Worm (Caenorhabditis elegans) whole organism, mixed stage, embryonic: ENCODE results near the gene T10D4.19.
"Not testable (repeated sequence)": the region's sequence is repeated elsewhere in the genome, so short reads cannot be mapped to it uniquely, and the experiment has no call there.

Source experiments
- M03D4.4 ChIP-seq: sonication (generic microtip); optimal IDR thresholded peaks from 2 replicates; lab custom pipeline; 2017; ENCODE audit warnings: mild to moderate bottlenecking, missing genetic modification characterization, missing compliant biosample characterization
- bed-3 ChIP-seq: fragments of 200-800 bp; sonication (Bioruptor generic); optimal IDR thresholded peaks from 3 replicates; lab custom pipeline; 2018; ENCODE audit warnings: mild to moderate bottlenecking, missing genetic modification characterization, moderate library complexity, missing compliant biosample characterization
- blmp-1 ChIP-seq: fragments of 150-350 bp; optimal IDR thresholded peaks from 2 replicates; lab custom pipeline; 2014; ENCODE audit warnings: missing biosample characterization, missing genetic modification characterization
- ceh-39 ChIP-seq: fragments of 150-350 bp; optimal IDR thresholded peaks from 2 replicates; lab custom pipeline; 2014; ENCODE audit warnings: missing biosample characterization, missing genetic modification characterization
- ceh-43 ChIP-seq: fragments of 200-800 bp; sonication (Bioruptor generic); optimal IDR thresholded peaks from 2 replicates; lab custom pipeline; 2018; ENCODE audit warnings: mild to moderate bottlenecking, missing genetic modification characterization, moderate library complexity, missing compliant biosample characterization
- cnd-1 ChIP-seq: fragments of 200-800 bp; sonication (Bioruptor generic); optimal IDR thresholded peaks from 2 replicates; lab custom pipeline; 2018; ENCODE audit warnings: mild to moderate bottlenecking, missing genetic modification characterization, missing compliant biosample characterization
- drap-1 ChIP-seq: fragments of 200-800 bp; sonication (Bioruptor generic); optimal IDR thresholded peaks from 3 replicates; lab custom pipeline; 2018; ENCODE audit warnings: mild to moderate bottlenecking, missing genetic modification characterization, missing compliant biosample characterization
- elt-3 ChIP-seq: fragments of 150-350 bp; optimal IDR thresholded peaks from 2 replicates; lab custom pipeline; 2014; ENCODE audit warnings: missing biosample characterization, missing genetic modification characterization
- flh-1 ChIP-seq: fragments of 200-800 bp; sonication (Bioruptor generic); optimal IDR thresholded peaks from 2 replicates; lab custom pipeline; 2018; ENCODE audit warnings: mild to moderate bottlenecking, missing genetic modification characterization, moderate library complexity, missing compliant biosample characterization
- ham-2 ChIP-seq: fragments of 200-800 bp; sonication (Bioruptor generic); optimal IDR thresholded peaks from 2 replicates; lab custom pipeline; 2018; ENCODE audit warnings: mild to moderate bottlenecking, missing genetic modification characterization, missing compliant biosample characterization
- hlh-1 ChIP-seq: fragments of 150-350 bp; optimal IDR thresholded peaks from 2 replicates; lab custom pipeline; 2014; ENCODE audit warnings: missing biosample characterization, missing genetic modification reagents, missing genetic modification characterization
- lin-32 ChIP-seq: fragments of 200-800 bp; sonication (Bioruptor generic); optimal IDR thresholded peaks from 2 replicates; lab custom pipeline; 2018; ENCODE audit warnings: mild to moderate bottlenecking, missing genetic modification characterization, missing compliant biosample characterization
- lsy-2 ChIP-seq: fragments of 150-350 bp; optimal IDR thresholded peaks from 2 replicates; lab custom pipeline; 2014; ENCODE audit warnings: missing biosample characterization, missing genetic modification characterization
- mab-5 ChIP-seq: fragments of 150-350 bp; optimal IDR thresholded peaks from 2 replicates; lab custom pipeline; 2014; ENCODE audit warnings: missing biosample characterization, missing genetic modification characterization
- nhr-2 ChIP-seq: fragments of 150-350 bp; optimal IDR thresholded peaks from 2 replicates; lab custom pipeline; 2014; ENCODE audit warnings: missing biosample characterization, missing genetic modification characterization
- nhr-237 ChIP-seq: fragments of 150-350 bp; optimal IDR thresholded peaks from 2 replicates; lab custom pipeline; 2014; ENCODE audit warnings: missing biosample characterization, missing genetic modification characterization
- nhr-76 ChIP-seq: sonication (generic microtip); optimal IDR thresholded peaks from 2 replicates; lab custom pipeline; 2017; ENCODE audit warnings: missing biosample characterization, missing genetic modification characterization
- pha-4 ChIP-seq: fragments of 150-350 bp; optimal IDR thresholded peaks from 2 replicates; lab custom pipeline; 2018; ENCODE audit warnings: missing biosample characterization, missing genetic modification reagents, missing genetic modification characterization
- sem-2 ChIP-seq: fragments of 200-800 bp; sonication (Bioruptor generic); optimal IDR thresholded peaks from 2 replicates; lab custom pipeline; 2018; ENCODE audit warnings: mild to moderate bottlenecking, missing genetic modification characterization, missing compliant biosample characterization
- sptf-1 ChIP-seq: sonication (generic microtip); optimal IDR thresholded peaks from 2 replicates; lab custom pipeline; 2017; ENCODE audit warnings: mild to moderate bottlenecking, missing genetic modification characterization, moderate library complexity, missing compliant biosample characterization
- tbx-8 ChIP-seq: fragments of 200-800 bp; sonication (Bioruptor generic); optimal IDR thresholded peaks from 2 replicates; lab custom pipeline; 2018; ENCODE audit warnings: mild to moderate bottlenecking, missing genetic modification characterization, moderate library complexity, missing compliant biosample characterization
- unc-120 ChIP-seq: sonication (generic microtip); optimal IDR thresholded peaks from 2 replicates; lab custom pipeline; 2017; ENCODE audit warnings: missing genetic modification characterization, missing compliant biosample characterization; ENCODE audit not compliant: poor library complexity, severe bottlenecking
- unc-39 ChIP-seq: fragments of 150-350 bp; optimal IDR thresholded peaks from 2 replicates; lab custom pipeline; 2014; ENCODE audit warnings: missing biosample characterization, missing genetic modification characterization
- zip-8 ChIP-seq: fragments of 150-350 bp; optimal IDR thresholded peaks from 2 replicates; lab custom pipeline; 2014; ENCODE audit warnings: missing biosample characterization, missing genetic modification characterization

The T10D4.19 gene

DNA sequence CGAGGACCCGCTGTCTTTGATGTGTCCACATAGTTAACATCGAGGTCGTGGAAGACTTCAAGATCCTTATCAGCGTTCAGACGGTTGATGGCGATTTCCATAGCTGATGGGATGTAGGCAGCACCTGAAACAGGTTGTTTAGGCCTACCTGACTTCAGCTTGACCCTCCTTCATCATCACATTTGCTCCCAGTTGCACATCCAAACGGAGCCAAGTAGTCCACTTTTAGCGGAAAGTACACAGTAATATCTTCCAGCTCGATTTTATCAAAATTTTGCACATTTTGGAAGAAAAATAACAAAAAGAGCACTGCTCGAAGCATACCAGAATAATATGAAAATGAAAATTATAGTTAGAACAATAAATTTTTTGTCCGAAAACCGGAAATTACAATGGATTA lies 45.2 kb downstream of the T10D4.19 start, which contains the start of gene gcy-15:
gcy-15 (minus strand) TSS at position 101 of the 400 bp plus-strand sequence.
- TF ChIP-seq ceh-43 (GFP tag; lab: Kevin White, UChicago) (no peak), flh-1 (no peak), zip-8 (tag; lab: Kevin White, UChicago) (no peak), unc-39 (tag; lab: Kevin White, UChicago) (no peak), nhr-76 (tag; lab: Kevin White, UChicago) (no peak), sem-2 (GFP tag; lab: Kevin White, UChicago) (no peak), drap-1 (GFP tag; lab: Kevin White, UChicago) (no peak), tbx-8 (GFP tag; lab: Kevin White, UChicago) (no peak)
- TF ChIP-seq, all 35 proteins: peak for 0

DNA sequence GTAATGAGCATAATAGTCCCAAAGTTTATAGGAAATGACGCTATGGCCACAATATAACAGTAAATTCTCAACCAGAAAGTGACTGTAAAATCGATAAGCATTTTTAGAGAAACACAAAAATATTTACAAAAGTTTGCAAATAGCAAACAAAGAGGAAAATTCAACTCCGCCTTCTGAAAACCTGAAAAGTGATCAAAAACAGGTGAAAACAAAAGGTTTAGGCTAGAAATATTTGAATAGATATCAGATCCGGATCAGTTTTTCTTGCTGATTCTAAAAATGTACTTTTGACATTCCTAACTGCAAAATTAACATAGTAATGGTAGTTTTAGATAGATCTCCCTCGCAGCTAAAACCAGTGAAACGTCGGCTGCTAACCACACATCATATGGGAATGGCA lies 47.3 kb downstream of the T10D4.19 start, which contains the start of gene sri-51:
sri-51 (minus strand) TSS at position 101 of the 400 bp plus-strand sequence.
- TF ChIP-seq elt-3 (tag; lab: Kevin White, UChicago) (no peak), pha-4 (tag; lab: Kevin White, UChicago) (no peak), cnd-1 (no peak), mab-5 (tag; lab: Kevin White, UChicago) (no peak), ceh-43 (GFP tag; lab: Kevin White, UChicago) (no peak), sptf-1 (no peak), M03D4.4 (no peak), lin-32 (GFP tag; lab: Kevin White, UChicago) (no peak), lsy-2 (no peak), ceh-39 (tag; lab: Kevin White, UChicago) (no peak), unc-39 (tag; lab: Kevin White, UChicago) (no peak), nhr-237 (no peak), blmp-1 (no peak), flh-1 (no peak), unc-120 (tag; lab: Kevin White, UChicago) (no peak), sem-2 (GFP tag; lab: Kevin White, UChicago) (no peak), bed-3 (GFP tag; lab: Kevin White, UChicago) (no peak), nhr-2 (tag; lab: Kevin White, UChicago) (no peak)
- TF ChIP-seq, all 35 proteins: peak for 0

DNA sequence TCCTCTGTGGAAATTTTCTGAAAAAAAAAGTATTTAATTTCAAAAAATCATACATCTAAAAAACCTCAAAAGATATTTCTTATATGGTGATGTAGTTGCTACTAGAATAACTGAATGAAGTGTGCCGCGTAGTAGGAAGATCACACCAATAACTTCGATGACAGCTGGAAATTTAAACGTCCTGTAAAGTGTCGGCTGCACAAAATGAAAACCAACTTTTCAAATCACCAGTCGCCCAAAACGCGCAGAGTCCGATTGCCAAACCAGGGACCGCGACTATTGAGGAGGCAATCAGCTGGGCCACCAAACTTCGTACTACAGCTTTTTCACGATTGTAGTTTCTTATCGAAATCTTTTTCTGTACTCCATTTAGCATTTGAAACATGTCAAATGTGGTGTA lies 49.5 kb downstream of the T10D4.19 start, which contains the start of gene sri-48:
sri-48 (minus strand) TSS at position 101 of the 400 bp plus-strand sequence.
- not testable (repeated sequence) for TF ChIP-seq ham-2 (GFP tag; lab: Kevin White, UChicago); nhr-2 (tag; lab: Kevin White, UChicago); hlh-1 (tag; lab: Kevin White, UChicago)
- TF ChIP-seq, all 35 proteins: peak for 0; not testable (repeated sequence) for 35
